Worm (Caenorhabditis elegans): ENCODE measurements around the gene F17H10.2.

F17H10.2 gene

DNA sequence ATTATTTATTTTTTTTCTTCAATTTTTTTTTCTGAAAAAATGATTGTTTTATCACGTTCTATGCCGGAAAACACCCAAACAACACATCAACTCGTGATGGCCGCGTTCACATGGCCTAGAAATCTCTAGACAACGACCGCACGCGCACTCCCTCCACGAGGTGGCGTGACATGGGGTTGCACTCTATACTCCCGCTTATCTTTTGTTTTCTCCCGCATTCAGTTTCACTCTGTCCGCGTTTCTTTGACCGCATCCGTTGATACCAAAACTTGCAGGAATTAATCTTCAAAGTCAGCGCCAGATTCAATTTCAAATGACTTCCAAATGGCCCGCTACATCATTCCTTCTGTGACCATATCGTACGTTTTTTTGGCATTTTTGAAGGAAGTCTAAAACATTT, 8.6 kb upstream of the F17H10.2 start, which contains the start of gene F17H10.1 (continued):
- TF ChIP-seq nhr-71 (tag; optimal IDR thresholded peaks at IDR 0.05) (peak; percentile 92), unc-30 (tag; optimal IDR thresholded peaks at IDR 0.05) (no peak), aly-2 (tag; optimal IDR thresholded peaks at IDR 0.05) (no peak), sptf-1 (tag; optimal IDR thresholded peaks at IDR 0.05) (no peak), tlp-1 (tag; optimal IDR thresholded peaks at IDR 0.05) (no peak), swsn-7 (tag; optimal IDR thresholded peaks at IDR 0.05) (peak; percentile 58), lin-15B (tag; optimal IDR thresholded peaks at IDR 0.05) (no peak), xbp-1 (tag; optimal IDR thresholded peaks at IDR 0.05) (peak; percentile 46), pax-3 (tag; optimal IDR thresholded peaks at IDR 0.05) (peak; percentile 19), lin-35 (GFP tag; optimal IDR thresholded peaks at IDR 0.05) (peak; percentile 50 to 81)

DNA sequence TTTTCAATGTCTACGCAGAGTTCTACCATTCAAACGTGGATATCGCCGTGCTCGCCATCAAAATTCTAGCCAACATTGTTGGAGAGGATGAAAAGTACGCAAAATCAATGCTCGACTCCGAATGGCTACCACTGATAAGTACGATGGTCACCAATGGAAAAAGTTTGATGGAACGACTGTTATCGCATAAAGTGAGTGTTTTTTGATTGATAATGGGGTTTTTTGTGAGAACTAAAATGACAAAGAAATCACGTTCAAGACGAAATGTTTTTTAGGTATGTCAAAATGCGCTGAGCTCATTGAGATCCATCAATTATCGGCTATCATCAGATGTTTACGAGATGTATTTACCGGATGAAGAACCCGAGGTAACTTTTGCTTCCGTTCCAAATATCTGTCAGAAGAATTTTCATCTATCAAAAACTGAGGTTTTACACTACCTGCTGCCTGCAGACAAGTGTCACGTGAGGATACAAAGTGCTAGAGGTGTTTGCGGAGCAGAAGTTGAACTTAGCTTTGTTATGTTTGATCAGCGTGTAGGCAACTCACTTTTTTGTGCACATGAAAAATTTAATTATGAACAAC, 7.3 kb upstream of the F17H10.2 start:
- no peak for TF ChIP-seq aly-2 (tag; optimal IDR thresholded peaks at IDR 0.05)
- no peak for TF ChIP-seq mef-2 (tag; optimal IDR thresholded peaks at IDR 0.05)
- TF ChIP-seq mep-1 (tag; optimal IDR thresholded peaks at IDR 0.05): no peak
- no peak for TF ChIP-seq lin-35 (GFP tag; optimal IDR thresholded peaks at IDR 0.05)
- TF ChIP-seq tlp-1 (tag; optimal IDR thresholded peaks at IDR 0.05): no peak
- no peak for TF ChIP-seq efl-3 (GFP tag; optimal IDR thresholded peaks at IDR 0.05)
- no peak for TF ChIP-seq alr-1 (tag; optimal IDR thresholded peaks at IDR 0.05; ENCODE audit: borderline replicate concordance)
- TF ChIP-seq pqm-1 (tag; optimal IDR thresholded peaks at IDR 0.05): no peak
- TF ChIP-seq sox-4 (tag; optimal IDR thresholded peaks at IDR 0.05): no peak
- no peak for TF ChIP-seq nhr-90 (tag; optimal IDR thresholded peaks at IDR 0.05; ENCODE audit: poor library complexity)
- no peak for TF ChIP-seq ceh-63 (GFP tag; optimal IDR thresholded peaks at IDR 0.05)
- TF ChIP-seq nhr-11 (tag; optimal IDR thresholded peaks at IDR 0.05): no peak
- TF ChIP-seq ceh-8 (GFP tag; optimal IDR thresholded peaks at IDR 0.05): no peak
- no peak for TF ChIP-seq Y116A8C.19 (tag; optimal IDR thresholded peaks at IDR 0.05; ENCODE audit: borderline replicate concordance)
- TF ChIP-seq isw-1 (GFP tag; IDR thresholded peaks at IDR 0.05): no peak
- TF ChIP-seq hlh-4 (tag; optimal IDR thresholded peaks at IDR 0.05): no peak
- peak; percentile 81 for TF ChIP-seq nhr-71 (tag; optimal IDR thresholded peaks at IDR 0.05)
- no peak for TF ChIP-seq pax-3 (tag; optimal IDR thresholded peaks at IDR 0.05)
- TF ChIP-seq efl-1 (optimal IDR thresholded peaks at IDR 0.05): no peak
- no peak for TF ChIP-seq efl-1 (GFP tag; optimal IDR thresholded peaks at IDR 0.05 in 1 of 2)
- TF ChIP-seq snu-23 (GFP tag; optimal IDR thresholded peaks at IDR 0.05): peak; percentile 32
- TF ChIP-seq nhr-85 (tag): no peak
- no peak for TF ChIP-seq mab-9 (GFP tag; IDR thresholded peaks at IDR 0.05)
- no peak for TF ChIP-seq snpc-4 (tag; optimal IDR thresholded peaks at IDR 0.05)
- no peak for TF ChIP-seq nhr-76 (tag; optimal IDR thresholded peaks at IDR 0.05)
- no peak for TF ChIP-seq xbp-1 (tag; optimal IDR thresholded peaks at IDR 0.05)
- no peak for TF ChIP-seq sup-37 (GFP tag; optimal IDR thresholded peaks at IDR 0.05)
- no peak for TF ChIP-seq hpl-2 (GFP tag; optimal IDR thresholded peaks at IDR 0.05)
- TF ChIP-seq nhr-20 (tag; optimal IDR thresholded peaks at IDR 0.05): peak; percentile 41
- no peak for TF ChIP-seq blmp-1 (tag; optimal IDR thresholded peaks at IDR 0.05)
- TF ChIP-seq lin-14 (GFP tag; optimal IDR thresholded peaks at IDR 0.05): peak; percentile 50
- TF ChIP-seq zip-4 (GFP tag; optimal IDR thresholded peaks at IDR 0.05): no peak
- no peak for TF ChIP-seq ztf-11 (tag; optimal IDR thresholded peaks at IDR 0.05)
- peak in 1 of 2 experiments; percentile 49 for TF ChIP-seq mdl-1 (tag; optimal IDR thresholded peaks at IDR 0.05)
- TF ChIP-seq aha-1 (tag; optimal IDR thresholded peaks at IDR 0.05): no peak
- no peak for TF ChIP-seq nhr-28 (tag; optimal IDR thresholded peaks at IDR 0.05)
- no peak for TF ChIP-seq ceh-88 (GFP tag; IDR thresholded peaks at IDR 0.05)
- no peak for TF ChIP-seq irx-1 (tag; optimal IDR thresholded peaks at IDR 0.05)
- no peak for TF ChIP-seq egl-13 (tag; optimal IDR thresholded peaks at IDR 0.05)
- TF ChIP-seq zag-1 (tag; optimal IDR thresholded peaks at IDR 0.05): no peak
- TF ChIP-seq dsc-1 (tag; optimal IDR thresholded peaks at IDR 0.05): no peak
- no peak for TF ChIP-seq nhr-47 (tag; optimal IDR thresholded peaks at IDR 0.05)
- no peak for TF ChIP-seq ama-1 (optimal IDR thresholded peaks at IDR 0.05)
- no peak; the same call in 1 of the 2 replicates for TF ChIP-seq nhr-19 (GFP tag; conservative IDR thresholded peaks at IDR 0.05)
- peak; percentile 34 for TF ChIP-seq rnt-1 (tag; optimal IDR thresholded peaks at IDR 0.05)
- peak; percentile 7 for TF ChIP-seq elt-2 (tag; optimal IDR thresholded peaks at IDR 0.05)
- TF ChIP-seq nhr-12 (tag; optimal IDR thresholded peaks at IDR 0.05): no peak
